Worm (Caenorhabditis elegans): Measurements from ENCODE around the gene kgb-1.
A peak's percentile ranks its signal among the peaks of the same experiment; 100 is the strongest.

Gene kgb-1

ce11 chrIV:386576-386975, 23.3 kb downstream of the kgb-1 start, which contains the start of gene T07A9.14:
T07A9.14 (plus strand) TSS chrIV:386699.
- TF ChIP-seq Y56A3A.18 (GFP tag; IDR thresholded peaks at IDR 0.05) (0 out of 2 replicates have a peak, but pooled peaks have one; percentile 18), madf-3 (GFP tag; IDR thresholded peaks at IDR 0.05) (peak; percentile 88), hsf-1 (GFP tag; IDR thresholded peaks at IDR 0.05) (peak; percentile 67; the same call in 1 of the 2 replicates), ekl-4 (GFP tag; IDR thresholded peaks at IDR 0.05) (peak; percentile 68), cebp-2 (GFP tag; IDR thresholded peaks at IDR 0.05) (peak; percentile 64; the same call in 1 of the 2 replicates), mes-4 (tag; optimal IDR thresholded peaks at IDR 0.05) (peak; percentile 11), zim-3 (tag; optimal IDR thresholded peaks at IDR 0.05) (no peak), ztf-6 (GFP tag; IDR thresholded peaks at IDR 0.05) (no peak), rcor-1 (GFP tag; IDR thresholded peaks at IDR 0.05) (peak; percentile 43; the same call in 1 of the 2 replicates), lsy-27 (tag; optimal IDR thresholded peaks at IDR 0.05; ENCODE audit: borderline replicate concordance, insufficient read depth) (no peak), lin-35 (GFP tag; optimal IDR thresholded peaks at IDR 0.05) (peak in 1 of 3 experiments; percentile 53), tlf-1 (GFP tag; optimal IDR thresholded peaks at IDR 0.05) (peak; percentile 27), F49E8.2 (tag; optimal IDR thresholded peaks at IDR 0.05; ENCODE audit: insufficient read depth) (peak; percentile 52), aptf-3 (GFP tag; IDR thresholded peaks at IDR 0.05) (no peak), mcd-1 (GFP tag; IDR thresholded peaks at IDR 0.05) (peak; percentile 37; the same call in 1 of the 2 replicates), lin-54 (GFP tag; optimal IDR thresholded peaks at IDR 0.05) (peak; percentile 64), lin-26 (GFP tag; IDR thresholded peaks at IDR 0.05) (0 out of 2 replicates have a peak, but pooled peaks have one; percentile 32), ceh-100 (GFP tag; IDR thresholded peaks at IDR 0.05) (peak; percentile 77), snpc-1.1 (tag; optimal IDR thresholded peaks at IDR 0.05; ENCODE audit: insufficient read depth) (peak; percentile 14), him-1 (tag; optimal IDR thresholded peaks at IDR 0.05) (peak; percentile 9), sea-2 (GFP tag; IDR thresholded peaks at IDR 0.05) (no peak), nfyb-1 (GFP tag; IDR thresholded peaks at IDR 0.05) (peak; percentile 60; the same call in 1 of the 2 replicates), nhr-179 (tag; optimal IDR thresholded peaks at IDR 0.05) (no peak), F33H1.4 (GFP tag; IDR thresholded peaks at IDR 0.05) (peak; percentile 25), nhr-27 (tag; optimal IDR thresholded peaks at IDR 0.05) (no peak), attf-6 (GFP tag; IDR thresholded peaks at IDR 0.05) (peak; percentile 59), cebp-1 (GFP tag; IDR thresholded peaks at IDR 0.05) (no peak), cebp-1 (tag; optimal IDR thresholded peaks at IDR 0.05) (peak; percentile 5), mxl-1 (tag; optimal IDR thresholded peaks at IDR 0.05) (peak; percentile 20), atf-7 (tag; optimal IDR thresholded peaks at IDR 0.05) (peak; percentile 50), nfya-2 (GFP tag; IDR thresholded peaks at IDR 0.05) (0 out of 2 replicates have a peak, but pooled peaks have one; percentile 8), hmg-1.2 (GFP tag; IDR thresholded peaks at IDR 0.05) (peak; percentile 37; the same call in 1 of the 2 replicates), snpc-1.3 (tag; optimal IDR thresholded peaks at IDR 0.05; ENCODE audit: insufficient read depth) (peak; percentile 31), repo-1 (tag; optimal IDR thresholded peaks at IDR 0.05) (peak; percentile 43), F55B11.4 (tag; optimal IDR thresholded peaks at IDR 0.05; ENCODE audit: borderline replicate concordance, insufficient read depth) (no peak), egl-44 (GFP tag; IDR thresholded peaks at IDR 0.05) (no peak), snpc-4 (GFP tag; optimal IDR thresholded peaks at IDR 0.05) (no peak), snpc-4 (tag; optimal IDR thresholded peaks at IDR 0.05) (peak in 2 of 4 experiments; percentile 2 to 29), let-526 (GFP tag; IDR thresholded peaks at IDR 0.05) (no peak), pbrm-1 (GFP tag; IDR thresholded peaks at IDR 0.05) (no peak), ceh-40 (GFP tag; IDR thresholded peaks at IDR 0.05) (0 out of 2 replicates have a peak, but pooled peaks have one; percentile 54), Y53G8AR.9 (GFP tag; conservative IDR thresholded peaks at IDR 0.05) (peak; percentile 58; the same call in 1 of the 2 replicates), ama-1 (optimal IDR thresholded peaks at IDR 0.05) (no peak), ama-1 (GFP tag; optimal IDR thresholded peaks at IDR 0.05) (peak in 1 of 2 experiments; percentile 56), C06A6.2 (GFP tag; conservative IDR thresholded peaks at IDR 0.05) (no peak), madf-6 (GFP tag; IDR thresholded peaks at IDR 0.05) (peak; percentile 73), hrde-1 (tag; optimal IDR thresholded peaks at IDR 0.05; ENCODE audit: borderline replicate concordance) (peak; percentile 69), B0336.3 (GFP tag; IDR thresholded peaks at IDR 0.05) (peak; percentile 64; the same call in 1 of the 2 replicates)

All from whole organism, young adult.